Worm (Caenorhabditis elegans) whole organism, L4 larva: ENCODE measurements around the gene ceh-92.

Experiments
- ceh-20 ChIP-seq: fragments of 200-800 bp; sonication (Bioruptor generic); IDR thresholded peaks from 2 replicates; pipeline ENCODE4 v1.3.6; 2022; ENCODE audit warnings: missing genetic modification reagents, missing genetic modification characterization, missing compliant biosample characterization
- lin-39 ChIP-seq: fragments of 150-350 bp; optimal IDR thresholded peaks from 2 replicates; lab custom pipeline; 2014; ENCODE audit warnings: missing biosample characterization, missing genetic modification reagents, missing genetic modification characterization
- pha-4 ChIP-seq, 2 experiments: fragments of 150-350 bp in 1 of 2; fragments of 200-800 bp in 1 of 2; sonication (Bioruptor generic) in 1 of 2; IDR thresholded peaks in 1 of 2; optimal IDR thresholded peaks in 1 of 2; 2 replicates each; pipeline versions ENCODE4 v1.3.6 to Lab custom; 2014 to 2022; ENCODE audit warnings: missing genetic modification characterization in 2 of 2, missing genetic modification reagents in 2 of 2, missing biosample characterization in 1 of 2, missing compliant biosample characterization in 1 of 2

ce11 chrIII:11580428-11580885 lies 943 bp upstream of the ceh-92 start, which contains the start of gene Y66D12A.7:
- TF ChIP-seq lin-39 (tag; lab: Kevin White, UChicago) (no peak), pha-4 (GFP tag; IDR thresholded peaks at IDR 0.05; lab: Robert Waterston, UW) (no peak), pha-4 (tag; optimal IDR thresholded peaks at IDR 0.05; lab: Kevin White, UChicago) (no peak), ceh-20 (GFP tag; lab: Robert Waterston, UW) (no peak)
